Fruit fly (Drosophila melanogaster) whole organism, wandering third instar larva: ENCODE results near the gene Calr.

Source experiments
- Abd-B ChIP-seq: fragments of >200 bp; optimal IDR thresholded peaks from 2 replicates; lab custom pipeline; 2017; ENCODE audit warnings: missing biosample characterization, missing genetic modification characterization
- CG32264 ChIP-seq: fragments of 200-800 bp; sonication (Bioruptor generic); optimal IDR thresholded peaks from 2 replicates; lab custom pipeline; 2016; ENCODE audit warnings: missing biosample characterization, missing genetic modification characterization
- CG9705 ChIP-seq: fragments of 200-800 bp; sonication (Bioruptor generic); optimal IDR thresholded peaks from 2 replicates; lab custom pipeline; 2018; ENCODE audit warnings: missing biosample characterization, mild to moderate bottlenecking, missing genetic modification characterization
- CrebA ChIP-seq: fragments of 200-800 bp; sonication (Bioruptor generic); optimal IDR thresholded peaks from 2 replicates; lab custom pipeline; 2016; ENCODE audit warnings: missing biosample characterization, mild to moderate bottlenecking, missing genetic modification characterization, borderline replicate concordance
- Dfd ChIP-seq: fragments of >200 bp; optimal IDR thresholded peaks from 2 replicates; lab custom pipeline; 2017; ENCODE audit warnings: missing biosample characterization, missing genetic modification characterization
- Dif ChIP-seq: fragments of 200-275, 200-300 bp; sonication (Bioruptor generic); optimal IDR thresholded peaks from 2 replicates; lab custom pipeline; 2018; ENCODE audit warnings: missing biosample characterization, missing genetic modification characterization; ENCODE audit not compliant: partially characterized antibody
- GATAd ChIP-seq: sonication (Bioruptor generic); optimal IDR thresholded peaks from 2 replicates; lab custom pipeline; 2016; ENCODE audit warnings: missing biosample characterization, missing genetic modification characterization
- HLH106 ChIP-seq: fragments of 200-800 bp; optimal IDR thresholded peaks from 3 replicates; lab custom pipeline; 2019; ENCODE audit warnings: missing biosample characterization, mild to moderate bottlenecking, missing genetic modification characterization, moderate library complexity
- Hr78 ChIP-seq: fragments of >200 bp; optimal IDR thresholded peaks from 2 replicates; lab custom pipeline; 2017; ENCODE audit warnings: missing biosample characterization, missing genetic modification characterization
- Hr83 ChIP-seq: fragments of 200-300 bp; sonication (Bioruptor generic); optimal IDR thresholded peaks from 2 replicates; lab custom pipeline; 2016; ENCODE audit warnings: missing biosample characterization, mild to moderate bottlenecking, missing genetic modification characterization, moderate library complexity; ENCODE audit not compliant: poor library complexity, severe bottlenecking
- Jra ChIP-seq: sonication (Bioruptor generic); optimal IDR thresholded peaks from 2 replicates; lab custom pipeline; 2016; ENCODE audit warnings: missing biosample characterization, missing genetic modification characterization
- Mio ChIP-seq: sonication (Bioruptor generic); optimal IDR thresholded peaks from 2 replicates; lab custom pipeline; 2016; ENCODE audit warnings: missing biosample characterization, missing genetic modification characterization
- Myc ChIP-seq: fragments of >200 bp; optimal IDR thresholded peaks from 2 replicates; lab custom pipeline; 2017
- N ChIP-seq: fragments of >200 bp; optimal IDR thresholded peaks from 2 replicates; lab custom pipeline; 2018; ENCODE audit warnings: missing biosample characterization, missing external identifiers, missing genetic modification characterization
- OdsH ChIP-seq: fragments of 200-800 bp; sonication (Bioruptor generic); optimal IDR thresholded peaks from 2 replicates; lab custom pipeline; 2016; ENCODE audit warnings: missing biosample characterization, mild to moderate bottlenecking, missing genetic modification characterization
- Rel ChIP-seq, 2 experiments: fragments of 200-800 bp; sonication (Bioruptor generic) in 1 of 2; optimal IDR thresholded peaks; 2 replicates in 1 of 2; 3 replicates in 1 of 2; lab custom pipeline; 2016 to 2019; ENCODE audit warnings: mild to moderate bottlenecking in 2 of 2, missing biosample characterization in 2 of 2, missing genetic modification characterization in 2 of 2, moderate library complexity in 1 of 2
- Sp1 ChIP-seq: fragments of 200-800 bp; sonication (Bioruptor generic); optimal IDR thresholded peaks from 3 replicates; lab custom pipeline; 2019; ENCODE audit warnings: missing biosample characterization, mild to moderate bottlenecking, missing genetic modification characterization, moderate library complexity
- br ChIP-seq: fragments of 200-800 bp; sonication (Bioruptor generic); optimal IDR thresholded peaks from 2 replicates; lab custom pipeline; 2016; ENCODE audit warnings: missing biosample characterization, missing genetic modification characterization
- brk ChIP-seq: fragments of 200-800 bp; sonication (Bioruptor generic); optimal IDR thresholded peaks from 2 replicates; lab custom pipeline; 2016; ENCODE audit warnings: missing biosample characterization, mild to moderate bottlenecking, missing genetic modification characterization
- dl ChIP-seq, 2 experiments: fragments of 175-275, 200-275 bp in 1 of 2; fragments of 200-275 bp in 1 of 2; sonication (Bioruptor generic); optimal IDR thresholded peaks; lab custom pipeline; 2018; ENCODE audit warnings: mild to moderate bottlenecking in 2 of 2, missing biosample characterization in 2 of 2, missing genetic modification characterization in 2 of 2, moderate library complexity in 2 of 2; ENCODE audit not compliant: partially characterized antibody in 2 of 2, insufficient read depth in 1 of 2
- dmrt93B ChIP-seq: fragments of 200-800 bp; sonication (Bioruptor generic); optimal IDR thresholded peaks from 2 replicates; lab custom pipeline; 2018; ENCODE audit warnings: missing biosample characterization, mild to moderate bottlenecking, missing genetic modification characterization
- dsf ChIP-seq: sonication (Bioruptor generic); optimal IDR thresholded peaks from 2 replicates; lab custom pipeline; 2016; ENCODE audit warnings: missing biosample characterization, missing genetic modification characterization, borderline replicate concordance
- ey ChIP-seq: fragments of 200-800 bp; sonication (Bioruptor generic); optimal IDR thresholded peaks from 2 replicates; lab custom pipeline; 2016; ENCODE audit warnings: missing biosample characterization, missing genetic modification characterization
- foxo ChIP-seq, 2 experiments: fragments of 200-800 bp; sonication (Bioruptor generic); optimal IDR thresholded peaks; 2 replicates in 1 of 2; 3 replicates in 1 of 2; lab custom pipeline; 2016 to 2017; ENCODE audit warnings: missing biosample characterization in 2 of 2, missing genetic modification characterization in 2 of 2
- fru ChIP-seq: fragments of 200-800 bp; sonication (Bioruptor generic); optimal IDR thresholded peaks from 3 replicates; lab custom pipeline; 2016; ENCODE audit warnings: missing biosample characterization, mild to moderate bottlenecking, missing genetic modification characterization
- h ChIP-seq: fragments of 200-800 bp; sonication (Bioruptor generic); optimal IDR thresholded peaks from 3 replicates; lab custom pipeline; 2016; ENCODE audit warnings: missing biosample characterization, mild to moderate bottlenecking, missing genetic modification characterization
- jim ChIP-seq: fragments of 175-275, 200-325 bp; sonication (Bioruptor generic); optimal IDR thresholded peaks from 2 replicates; lab custom pipeline; 2016; ENCODE audit warnings: missing biosample characterization, mild to moderate bottlenecking, missing genetic modification characterization
- lola ChIP-seq: fragments of >200 bp; optimal IDR thresholded peaks from 2 replicates; lab custom pipeline; 2017; ENCODE audit warnings: missing biosample characterization, missing genetic modification characterization
- pan ChIP-seq: fragments of >200 bp; optimal IDR thresholded peaks from 2 replicates; lab custom pipeline; 2017
- psq ChIP-seq: fragments of 200-800 bp; sonication (Bioruptor generic); optimal IDR thresholded peaks from 3 replicates; lab custom pipeline; 2017; ENCODE audit warnings: missing biosample characterization, mild to moderate bottlenecking, missing genetic modification characterization, moderate library complexity
- rgr ChIP-seq: fragments of 200-800 bp; sonication (Bioruptor generic); optimal IDR thresholded peaks from 3 replicates; lab custom pipeline; 2016; ENCODE audit warnings: missing biosample characterization, mild to moderate bottlenecking, missing genetic modification characterization
- sage ChIP-seq: fragments of 200-800 bp; sonication (Bioruptor generic); optimal IDR thresholded peaks from 2 replicates; lab custom pipeline; 2016; ENCODE audit warnings: missing biosample characterization, mild to moderate bottlenecking, missing genetic modification characterization
- sv ChIP-seq: fragments of 200-800 bp; sonication (Bioruptor generic); optimal IDR thresholded peaks from 3 replicates; lab custom pipeline; 2016; ENCODE audit warnings: missing biosample characterization, missing genetic modification characterization
- tai ChIP-seq: sonication (Bioruptor generic); optimal IDR thresholded peaks from 2 replicates; lab custom pipeline; 2016; ENCODE audit warnings: missing biosample characterization, missing genetic modification characterization
- usp ChIP-seq: fragments of >200 bp; optimal IDR thresholded peaks from 2 replicates; lab custom pipeline; 2017; ENCODE audit warnings: missing biosample characterization, missing genetic modification characterization
- woc ChIP-seq: sonication (Bioruptor generic); optimal IDR thresholded peaks from 2 replicates; lab custom pipeline; 2016; ENCODE audit warnings: missing biosample characterization, mild to moderate bottlenecking, missing genetic modification characterization

The Calr gene

DNA sequence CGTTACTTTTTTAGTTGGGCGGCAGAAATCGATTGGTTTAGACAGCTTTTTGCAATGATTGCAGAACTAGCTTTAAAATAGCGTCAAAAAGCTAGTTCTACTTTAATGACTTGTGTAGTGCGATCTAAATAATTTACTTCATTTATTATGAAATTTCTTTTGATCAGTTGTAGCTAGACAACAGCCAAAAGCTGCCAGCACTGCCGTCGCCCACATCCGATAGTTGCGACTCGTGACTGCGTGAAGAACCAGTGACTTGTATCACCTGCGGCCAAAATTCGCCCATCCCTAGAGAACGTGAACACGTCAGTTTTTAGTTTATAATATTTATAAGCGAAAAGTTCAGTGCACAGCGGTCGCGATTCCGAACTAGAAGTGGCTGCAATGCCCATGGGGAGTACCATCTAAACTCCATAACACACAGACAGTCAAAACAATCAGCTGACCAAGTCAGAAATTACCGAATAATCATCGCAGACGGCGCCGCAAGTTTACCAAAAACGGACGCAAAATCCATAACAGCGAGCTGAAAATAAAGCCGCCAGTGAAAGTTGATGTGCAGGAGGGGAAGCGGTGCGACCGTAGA lies 43.9 kb downstream of the Calr start, which contains the start of gene P58IPK:
TSS of gene P58IPK (plus strand) at position 280 of the 586 bp plus-strand sequence.
- TF ChIP-seq Dfd (GFP tag; lab: Kevin White, UChicago) (no peak), Jra (GFP tag; lab: Kevin White, UChicago) (peak; percentile 72), sage (GFP tag; lab: Kevin White, UChicago) (peak; percentile 52), Rel (GFP tag; optimal IDR thresholded peaks at IDR 0.05; lab: Kevin White, UChicago) (no peak), Rel (tag; optimal IDR thresholded peaks at IDR 0.05; lab: Kevin White, UChicago) (peak; percentile 33), CG9705 (GFP tag; lab: Kevin White, UChicago) (peak; percentile 28), dsf (GFP tag; lab: Kevin White, UChicago) (peak; percentile 33), sv (GFP tag; lab: Kevin White, UChicago) (peak; percentile 36), pan (lab: Kevin White, UChicago) (no peak), fru (no peak), HLH106 (tag; lab: Kevin White, UChicago) (peak; percentile 59), dl (GFP tag; optimal IDR thresholded peaks at IDR 0.05; lab: Kevin White, UChicago; ENCODE audit: insufficient read depth in 1 of 2, partially characterized antibody in 2 of 2) (no peak), woc (GFP tag; lab: Kevin White, UChicago) (peak; percentile 91), foxo (GFP tag; optimal IDR thresholded peaks at IDR 0.05; lab: Kevin White, UChicago) (peak in 1 of 2 experiments; percentile 66), Hr78 (GFP tag; lab: Kevin White, UChicago) (no peak), Sp1 (GFP tag; lab: Kevin White, UChicago) (peak; percentile 32), Myc (lab: Kevin White, UChicago) (peak; percentile 89), psq (peak; percentile 35), GATAd (peak; percentile 38), usp (GFP tag; lab: Kevin White, UChicago) (no peak), Mio (GFP tag; lab: Kevin White, UChicago) (no peak), brk (GFP tag; lab: Kevin White, UChicago) (no peak), Hr83 (peak; percentile 83), lola (GFP tag; lab: Kevin White, UChicago) (no peak), ey (GFP tag; lab: Kevin White, UChicago) (peak; percentile 53), CrebA (no peak), jim (GFP tag; lab: Kevin White, UChicago) (no peak), br (GFP tag; lab: Kevin White, UChicago) (peak; percentile 60), rgr (GFP tag; lab: Kevin White, UChicago) (peak; percentile 68), N (no peak), h (peak; percentile 71), CG32264 (peak; percentile 46), dmrt93B (GFP tag; lab: Kevin White, UChicago) (peak; percentile 14), Dif (GFP tag; lab: Kevin White, UChicago) (no peak), Abd-B (no peak)

DNA sequence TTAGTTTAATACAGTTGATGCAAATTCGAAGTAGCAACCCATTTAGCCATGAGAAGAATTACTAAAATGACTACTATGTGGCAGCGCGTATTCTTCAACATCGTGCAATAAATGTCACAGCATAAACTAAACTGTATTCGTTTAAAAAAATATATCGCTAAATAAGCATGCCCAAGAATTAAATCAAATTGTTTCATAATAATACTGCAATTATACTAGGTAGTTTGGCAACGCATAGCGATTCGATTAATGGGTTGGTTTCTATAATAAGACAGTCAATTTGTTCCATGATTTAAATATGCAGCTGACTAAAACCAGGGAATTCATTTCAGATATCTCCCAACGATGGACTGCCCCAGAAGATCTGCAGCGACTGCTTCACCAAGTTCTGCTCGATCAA lies 47.5 kb downstream of the Calr start, which contains the start of gene CG33654:
TSS of gene CG33654 (minus strand) at position 101 of the 400 bp plus-strand sequence.
- no peak for TF ChIP-seq Myc (lab: Kevin White, UChicago)
- no peak for TF ChIP-seq GATAd
- TF ChIP-seq, all 38 proteins: peak for 0

DNA sequence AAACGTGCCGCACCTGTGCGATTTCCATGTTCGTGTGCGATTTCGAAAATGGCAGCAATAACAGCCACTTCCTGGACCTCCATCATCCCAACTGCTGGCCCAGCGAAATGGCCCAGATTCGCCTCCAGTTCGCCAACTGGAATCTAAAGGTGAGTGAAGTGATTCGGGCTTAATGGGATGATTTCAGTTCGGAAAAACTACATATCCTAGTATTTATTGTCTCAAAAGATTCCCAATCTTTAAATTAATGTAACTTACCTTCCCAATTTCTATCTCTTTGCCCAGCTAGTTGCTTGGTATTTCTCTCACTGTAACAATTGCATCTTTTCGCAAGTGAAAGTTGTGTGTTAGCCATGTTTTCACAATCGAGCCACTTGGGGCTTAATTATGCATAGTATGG lies 48.7 kb downstream of the Calr start:
- TF ChIP-seq Hr83 (no peak), Rel (GFP tag; optimal IDR thresholded peaks at IDR 0.05; lab: Kevin White, UChicago) (no peak), Rel (tag; optimal IDR thresholded peaks at IDR 0.05; lab: Kevin White, UChicago) (no peak), Jra (GFP tag; lab: Kevin White, UChicago) (no peak), Mio (GFP tag; lab: Kevin White, UChicago) (no peak), tai (GFP tag; lab: Kevin White, UChicago) (no peak), brk (GFP tag; lab: Kevin White, UChicago) (no peak), OdsH (no peak), Abd-B (no peak), Sp1 (GFP tag; lab: Kevin White, UChicago) (no peak), br (GFP tag; lab: Kevin White, UChicago) (no peak), Dfd (GFP tag; lab: Kevin White, UChicago) (no peak), dsf (GFP tag; lab: Kevin White, UChicago) (no peak)
